Worm (Caenorhabditis elegans) whole organism, late embryonic: Measurements from ENCODE around the gene tes-1.
A peak's percentile ranks its signal among the peaks of the same experiment; 100 is the strongest.

ENCODE experiments used
- C08G9.2 ChIP-seq: sonication (generic microtip); optimal IDR thresholded peaks from 2 replicates; lab custom pipeline; 2016; ENCODE audit warnings: mild to moderate bottlenecking, missing genetic modification characterization, moderate library complexity, missing compliant biosample characterization
- C38D4.7 ChIP-seq: fragments of 200-800 bp; sonication (Bioruptor generic); optimal IDR thresholded peaks from 2 replicates; lab custom pipeline; 2018; ENCODE audit warnings: mild to moderate bottlenecking, missing genetic modification characterization, moderate library complexity, missing compliant biosample characterization
- K02D7.2 ChIP-seq: sonication (generic microtip); optimal IDR thresholded peaks from 2 replicates; lab custom pipeline; 2017; ENCODE audit warnings: mild to moderate bottlenecking, missing genetic modification characterization, missing compliant biosample characterization
- K09A11.1 ChIP-seq: sonication (generic microtip); optimal IDR thresholded peaks from 2 replicates; lab custom pipeline; 2017; ENCODE audit warnings: antibody characterized with exemption, mild to moderate bottlenecking, missing genetic modification characterization, missing compliant biosample characterization; ENCODE audit not compliant: insufficient read depth
- T23F11.4 ChIP-seq: fragments of 200-800 bp; sonication (Bioruptor generic); optimal IDR thresholded peaks from 2 replicates; lab custom pipeline; 2018; ENCODE audit warnings: mild to moderate bottlenecking, missing genetic modification characterization, missing compliant biosample characterization
- Y22D7AL.16 ChIP-seq: sonication (generic microtip); optimal IDR thresholded peaks from 2 replicates; lab custom pipeline; 2016; ENCODE audit warnings: missing genetic modification characterization, missing compliant biosample characterization
- ahr-1 ChIP-seq: sonication (generic microtip); optimal IDR thresholded peaks from 2 replicates; lab custom pipeline; 2016; ENCODE audit warnings: missing genetic modification characterization, missing compliant biosample characterization
- ama-1 ChIP-seq: fragments of 150-350 bp; optimal IDR thresholded peaks from 2 replicates; lab custom pipeline; 2014
- ceh-14 ChIP-seq: sonication (generic microtip); optimal IDR thresholded peaks from 2 replicates; lab custom pipeline; 2016; ENCODE audit warnings: missing genotype, missing genetic modification characterization, missing compliant biosample characterization
- ceh-18 ChIP-seq: sonication (generic microtip); optimal IDR thresholded peaks from 2 replicates; lab custom pipeline; 2016; ENCODE audit warnings: missing genetic modification characterization, missing compliant biosample characterization
- ceh-2 ChIP-seq: sonication (generic microtip); optimal IDR thresholded peaks from 2 replicates; lab custom pipeline; 2016; ENCODE audit warnings: missing genotype, missing genetic modification characterization, missing compliant biosample characterization
- ceh-22 ChIP-seq: sonication (generic microtip); optimal IDR thresholded peaks from 2 replicates; lab custom pipeline; 2017; ENCODE audit warnings: missing biosample characterization, missing genetic modification characterization
- ceh-24 ChIP-seq: sonication (generic microtip); optimal IDR thresholded peaks from 2 replicates; lab custom pipeline; 2016; ENCODE audit warnings: mild to moderate bottlenecking, missing genetic modification characterization, missing compliant biosample characterization
- ceh-30 ChIP-seq: fragments of 150-350 bp; optimal IDR thresholded peaks from 2 replicates; lab custom pipeline; 2014; ENCODE audit warnings: missing biosample characterization, missing genetic modification characterization
- ceh-34 ChIP-seq: sonication (generic microtip); optimal IDR thresholded peaks from 2 replicates; lab custom pipeline; 2016; ENCODE audit warnings: mild to moderate bottlenecking, missing genetic modification characterization, missing compliant biosample characterization
- ceh-48 ChIP-seq: sonication (generic microtip); optimal IDR thresholded peaks from 2 replicates; lab custom pipeline; 2016; ENCODE audit warnings: missing genetic modification characterization, inconsistent platforms, missing compliant biosample characterization
- ceh-6 ChIP-seq: fragments of 200-800 bp; sonication (Bioruptor generic); optimal IDR thresholded peaks from 2 replicates; lab custom pipeline; 2018; ENCODE audit warnings: mild to moderate bottlenecking, missing genetic modification characterization, missing compliant biosample characterization
- dve-1 ChIP-seq: sonication (generic microtip); optimal IDR thresholded peaks from 2 replicates; lab custom pipeline; 2017; ENCODE audit warnings: antibody characterized with exemption, mild to moderate bottlenecking, missing genetic modification characterization, missing compliant biosample characterization
- elt-4 ChIP-seq: sonication (generic microtip); optimal IDR thresholded peaks from 2 replicates; lab custom pipeline; 2016; ENCODE audit warnings: missing genetic modification characterization, missing compliant biosample characterization
- eyg-1 ChIP-seq: sonication (generic microtip); optimal IDR thresholded peaks from 2 replicates; lab custom pipeline; 2016; ENCODE audit warnings: missing genotype, missing genetic modification characterization, missing compliant biosample characterization
- fax-1 ChIP-seq: sonication (generic microtip); optimal IDR thresholded peaks from 2 replicates; lab custom pipeline; 2016; ENCODE audit warnings: missing genotype, missing genetic modification characterization, missing compliant biosample characterization
- fkh-10 ChIP-seq: fragments of 150-350 bp; optimal IDR thresholded peaks from 2 replicates; lab custom pipeline; 2014; ENCODE audit warnings: missing biosample characterization, missing genetic modification reagents, missing genetic modification characterization
- gmeb-2 ChIP-seq: sonication (generic microtip); optimal IDR thresholded peaks from 2 replicates; lab custom pipeline; 2016; ENCODE audit warnings: missing genetic modification characterization, inconsistent platforms, missing compliant biosample characterization
- hlh-30 ChIP-seq: sonication (generic microtip); optimal IDR thresholded peaks from 2 replicates; lab custom pipeline; 2017; ENCODE audit warnings: antibody characterized with exemption, missing genetic modification characterization, missing compliant biosample characterization; ENCODE audit not compliant: insufficient read depth
- hlh-6 ChIP-seq: sonication (generic microtip); optimal IDR thresholded peaks from 2 replicates; lab custom pipeline; 2016; ENCODE audit warnings: missing genotype, missing genetic modification characterization, missing compliant biosample characterization
- hlh-8 ChIP-seq: sonication (generic microtip); optimal IDR thresholded peaks from 2 replicates; lab custom pipeline; 2016; ENCODE audit warnings: missing genotype, missing genetic modification characterization, missing compliant biosample characterization
- madf-2 ChIP-seq: sonication (generic microtip); optimal IDR thresholded peaks from 2 replicates; lab custom pipeline; 2017; ENCODE audit warnings: missing genetic modification characterization, missing compliant biosample characterization
- nfya-1 ChIP-seq: sonication (generic microtip); optimal IDR thresholded peaks from 2 replicates; lab custom pipeline; 2017; ENCODE audit warnings: missing genetic modification characterization, mild to moderate bottlenecking, missing compliant biosample characterization, antibody characterized with exemption, moderate library complexity
- nhr-232 ChIP-seq: sonication (generic microtip); optimal IDR thresholded peaks from 2 replicates; lab custom pipeline; 2016; ENCODE audit warnings: missing genetic modification characterization, missing compliant biosample characterization
- npax-4 ChIP-seq: sonication (generic microtip); optimal IDR thresholded peaks from 2 replicates; lab custom pipeline; 2016; ENCODE audit warnings: missing genetic modification characterization, missing compliant biosample characterization
- pha-2 ChIP-seq: sonication (generic microtip); optimal IDR thresholded peaks from 2 replicates; lab custom pipeline; 2017; ENCODE audit warnings: mild to moderate bottlenecking, missing genetic modification characterization, missing compliant biosample characterization
- pqm-1 ChIP-seq: sonication (generic microtip); optimal IDR thresholded peaks from 2 replicates; lab custom pipeline; 2016; ENCODE audit warnings: missing genetic modification characterization, missing compliant biosample characterization
- pros-1 ChIP-seq: fragments of 150-350 bp; optimal IDR thresholded peaks from 2 replicates; lab custom pipeline; 2014; ENCODE audit warnings: missing biosample characterization, missing genetic modification reagents, missing genetic modification characterization
- sdc-2 ChIP-seq: sonication (generic microtip); optimal IDR thresholded peaks from 2 replicates; lab custom pipeline; 2016; ENCODE audit warnings: missing genotype, missing genetic modification characterization, missing compliant biosample characterization
- sox-4 ChIP-seq: sonication (generic microtip); optimal IDR thresholded peaks from 2 replicates; lab custom pipeline; 2017; ENCODE audit warnings: mild to moderate bottlenecking, missing genetic modification characterization, inconsistent platforms, missing compliant biosample characterization
- syd-9 ChIP-seq: sonication (generic microtip); optimal IDR thresholded peaks from 2 replicates; lab custom pipeline; 2016; ENCODE audit warnings: mild to moderate bottlenecking, missing genetic modification characterization, moderate library complexity, missing compliant biosample characterization
- tbx-2 ChIP-seq: sonication (generic microtip); optimal IDR thresholded peaks from 2 replicates; lab custom pipeline; 2016; ENCODE audit warnings: missing genetic modification characterization, missing compliant biosample characterization
- tbx-7 ChIP-seq: sonication (generic microtip); optimal IDR thresholded peaks from 2 replicates; lab custom pipeline; 2016; ENCODE audit warnings: missing genotype, missing genetic modification characterization, missing compliant biosample characterization
- ttx-3 ChIP-seq: sonication (generic microtip); optimal IDR thresholded peaks from 2 replicates; lab custom pipeline; 2016; ENCODE audit warnings: missing genetic modification reagents, missing genetic modification characterization, missing compliant biosample characterization
- unc-3 ChIP-seq, 2 experiments: fragments of 200-800 bp in 1 of 2; sonication (Bioruptor generic) in 1 of 2; sonication (generic microtip) in 1 of 2; conservative IDR thresholded peaks in 1 of 2; optimal IDR thresholded peaks in 1 of 2; 2 replicates each; pipeline versions ENCODE4 v1.3.6 to Lab custom; 2016 to 2022; ENCODE audit warnings: missing compliant biosample characterization in 2 of 2, missing genetic modification characterization in 2 of 2, missing genetic modification reagents in 1 of 2
- unc-42 ChIP-seq: sonication (generic microtip); optimal IDR thresholded peaks from 2 replicates; lab custom pipeline; 2016; ENCODE audit warnings: missing genotype, missing genetic modification characterization, missing compliant biosample characterization
- unc-55 ChIP-seq: sonication (generic microtip); optimal IDR thresholded peaks from 2 replicates; lab custom pipeline; 2017; ENCODE audit warnings: missing biosample characterization, missing genetic modification reagents, missing genetic modification characterization
- zip-5 ChIP-seq: sonication (generic microtip); optimal IDR thresholded peaks from 2 replicates; lab custom pipeline; 2016; ENCODE audit warnings: missing genetic modification characterization, missing compliant biosample characterization

tes-1 gene

DNA sequence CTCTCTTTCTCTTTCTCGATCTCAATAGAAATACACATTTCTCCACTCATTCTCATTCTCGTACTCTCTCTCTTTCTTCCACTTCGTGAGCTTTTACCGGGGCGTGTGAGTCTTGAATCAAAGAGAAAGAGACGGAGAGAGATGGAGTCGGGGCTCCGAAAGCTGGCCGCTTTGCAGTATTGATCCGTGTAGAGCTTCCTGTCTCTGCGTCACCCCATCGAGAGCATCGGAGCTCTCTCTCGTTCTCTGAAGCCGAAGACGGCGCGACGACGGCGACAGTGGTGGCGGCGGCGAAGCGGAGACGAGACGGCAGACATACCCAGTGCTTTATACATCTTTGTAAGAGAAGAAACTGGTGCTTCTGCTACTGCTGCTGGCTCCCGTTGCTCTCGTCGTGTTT is 49.2 kb downstream of the tes-1 start (continued):
- TF ChIP-seq nfya-1 (tag; lab: Kevin White, UChicago) (peak; percentile 87), gmeb-2 (tag; lab: Kevin White, UChicago) (no peak), pqm-1 (tag; lab: Kevin White, UChicago) (no peak), Y22D7AL.16 (tag; lab: Kevin White, UChicago) (no peak), hlh-8 (no peak), K02D7.2 (no peak), hlh-6 (tag; lab: Kevin White, UChicago) (peak; percentile 20), ceh-24 (tag; lab: Kevin White, UChicago) (no peak), unc-42 (tag; lab: Kevin White, UChicago) (peak; percentile 67), madf-2 (tag; lab: Kevin White, UChicago) (peak; percentile 22), zip-5 (no peak), syd-9 (tag; lab: Kevin White, UChicago) (peak; percentile 27), ttx-3 (tag; lab: Kevin White, UChicago) (no peak), T23F11.4 (GFP tag; lab: Kevin White, UChicago) (no peak), fkh-10 (peak; percentile 58), ceh-18 (peak; percentile 71), pros-1 (tag; lab: Kevin White, UChicago) (peak; percentile 34), dve-1 (tag; lab: Kevin White, UChicago) (no peak), sdc-2 (peak; percentile 6), ceh-48 (tag; lab: Kevin White, UChicago) (peak; percentile 94), eyg-1 (tag; lab: Kevin White, UChicago) (no peak), tbx-7 (no peak), elt-4 (tag; lab: Kevin White, UChicago) (no peak), npax-4 (tag; lab: Kevin White, UChicago) (no peak), ahr-1 (tag; lab: Kevin White, UChicago) (no peak), nhr-232 (tag; lab: Kevin White, UChicago) (no peak), tbx-2 (tag; lab: Kevin White, UChicago) (peak; percentile 75), K09A11.1 (tag; lab: Kevin White, UChicago) (no peak), pha-2 (tag; lab: Kevin White, UChicago) (no peak), fax-1 (tag; lab: Kevin White, UChicago) (peak; percentile 41), unc-55 (GFP tag; lab: Kevin White, UChicago) (peak; percentile 48)

DNA sequence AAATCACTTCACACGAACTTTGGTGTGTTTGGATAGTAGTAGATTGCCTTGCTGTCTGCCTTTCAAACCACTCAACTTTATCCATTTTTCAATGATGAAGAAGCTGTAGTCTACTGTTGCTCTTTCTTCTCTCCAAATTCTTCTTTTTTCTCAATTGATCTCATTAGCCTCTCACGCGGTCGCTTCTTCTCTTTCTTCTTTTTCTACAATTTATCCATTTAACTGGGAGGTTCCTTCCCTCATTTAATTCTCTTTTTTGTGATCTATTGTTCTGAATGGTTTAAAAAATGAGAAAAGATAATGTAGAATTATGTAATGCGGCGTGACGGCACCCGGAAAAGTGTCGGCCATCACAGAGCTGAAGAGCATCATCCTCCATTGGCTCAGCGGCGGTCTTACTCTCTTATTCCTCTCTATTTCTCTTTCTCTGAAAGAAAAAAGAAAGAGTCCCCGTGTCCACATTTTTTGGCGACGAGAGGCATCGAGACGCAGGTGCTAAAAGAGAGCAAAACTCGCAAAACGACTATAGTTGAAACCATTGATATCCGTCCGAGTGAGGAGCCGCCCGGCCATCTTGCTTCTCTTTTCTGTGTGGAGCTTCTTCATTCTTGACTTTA is 50.6 kb downstream of the tes-1 start:
- no peak for TF ChIP-seq sdc-2
- peak; percentile 24 for TF ChIP-seq tbx-2 (tag; lab: Kevin White, UChicago)
- TF ChIP-seq ceh-34 = no peak
- no peak for TF ChIP-seq pha-2 (tag; lab: Kevin White, UChicago)
- peak; percentile 82 for TF ChIP-seq unc-42 (tag; lab: Kevin White, UChicago)
- TF ChIP-seq nfya-1 (tag; lab: Kevin White, UChicago) = peak; percentile 21
- TF ChIP-seq ceh-14 (tag; lab: Kevin White, UChicago) = no peak
- TF ChIP-seq T23F11.4 (GFP tag; lab: Kevin White, UChicago) = no peak
- TF ChIP-seq ama-1 = no peak
- TF ChIP-seq hlh-30 (tag; lab: Kevin White, UChicago) = no peak
- TF ChIP-seq ceh-6 = no peak
- no peak for TF ChIP-seq ttx-3 (tag; lab: Kevin White, UChicago)
- TF ChIP-seq ceh-22 (tag; lab: Kevin White, UChicago) = no peak
- TF ChIP-seq C08G9.2 (tag; lab: Kevin White, UChicago) = no peak
- no peak for TF ChIP-seq K02D7.2
- TF ChIP-seq pqm-1 (tag; lab: Kevin White, UChicago) = no peak
- no peak for TF ChIP-seq hlh-8
- no peak for TF ChIP-seq unc-3 (GFP tag; conservative IDR thresholded peaks at IDR 0.05; lab: Robert Waterston, UW)
- TF ChIP-seq unc-3 (tag; optimal IDR thresholded peaks at IDR 0.05; lab: Kevin White, UChicago) = no peak
- no peak for TF ChIP-seq ceh-24 (tag; lab: Kevin White, UChicago)
- no peak for TF ChIP-seq ceh-2 (tag; lab: Kevin White, UChicago)
- no peak for TF ChIP-seq C38D4.7
- no peak for TF ChIP-seq gmeb-2 (tag; lab: Kevin White, UChicago)
- TF ChIP-seq Y22D7AL.16 (tag; lab: Kevin White, UChicago) = no peak
- TF ChIP-seq eyg-1 (tag; lab: Kevin White, UChicago) = no peak
- no peak for TF ChIP-seq ceh-30
- peak; percentile 39 for TF ChIP-seq ceh-18
- TF ChIP-seq nhr-232 (tag; lab: Kevin White, UChicago) = no peak
- no peak for TF ChIP-seq dve-1 (tag; lab: Kevin White, UChicago)
- TF ChIP-seq sox-4 (tag; lab: Kevin White, UChicago) = no peak
- TF ChIP-seq fkh-10 = no peak
